Worm (Caenorhabditis elegans) whole organism, mixed stage, embryonic: ENCODE measurements around the gene C08B6.14.

Source experiments
- M03D4.4 ChIP-seq: sonication (generic microtip); optimal IDR thresholded peaks from 2 replicates; lab custom pipeline; 2017; ENCODE audit warnings: mild to moderate bottlenecking, missing genetic modification characterization, missing compliant biosample characterization
- bed-3 ChIP-seq: fragments of 200-800 bp; sonication (Bioruptor generic); optimal IDR thresholded peaks from 3 replicates; lab custom pipeline; 2018; ENCODE audit warnings: mild to moderate bottlenecking, missing genetic modification characterization, moderate library complexity, missing compliant biosample characterization
- blmp-1 ChIP-seq: fragments of 150-350 bp; optimal IDR thresholded peaks from 2 replicates; lab custom pipeline; 2014; ENCODE audit warnings: missing biosample characterization, missing genetic modification characterization
- ceh-43 ChIP-seq: fragments of 200-800 bp; sonication (Bioruptor generic); optimal IDR thresholded peaks from 2 replicates; lab custom pipeline; 2018; ENCODE audit warnings: mild to moderate bottlenecking, missing genetic modification characterization, moderate library complexity, missing compliant biosample characterization
- ceh-83 ChIP-seq: fragments of 200-800 bp; sonication (Bioruptor generic); optimal IDR thresholded peaks from 2 replicates; lab custom pipeline; 2018; ENCODE audit warnings: mild to moderate bottlenecking, missing genetic modification characterization, missing compliant biosample characterization
- ces-1 ChIP-seq: fragments of 150-350 bp; optimal IDR thresholded peaks from 2 replicates; lab custom pipeline; 2014; ENCODE audit warnings: missing biosample characterization, missing genetic modification reagents, missing genetic modification characterization
- cnd-1 ChIP-seq: fragments of 200-800 bp; sonication (Bioruptor generic); optimal IDR thresholded peaks from 2 replicates; lab custom pipeline; 2018; ENCODE audit warnings: mild to moderate bottlenecking, missing genetic modification characterization, missing compliant biosample characterization
- drap-1 ChIP-seq: fragments of 200-800 bp; sonication (Bioruptor generic); optimal IDR thresholded peaks from 3 replicates; lab custom pipeline; 2018; ENCODE audit warnings: mild to moderate bottlenecking, missing genetic modification characterization, missing compliant biosample characterization
- elt-1 ChIP-seq: sonication (generic microtip); optimal IDR thresholded peaks from 2 replicates; lab custom pipeline; 2017; ENCODE audit warnings: missing genetic modification characterization, mild to moderate bottlenecking, missing compliant biosample characterization, antibody characterized with exemption, moderate library complexity, borderline replicate concordance; ENCODE audit not compliant: insufficient read depth
- elt-3 ChIP-seq: fragments of 150-350 bp; optimal IDR thresholded peaks from 2 replicates; lab custom pipeline; 2014; ENCODE audit warnings: missing biosample characterization, missing genetic modification characterization
- flh-1 ChIP-seq: fragments of 200-800 bp; sonication (Bioruptor generic); optimal IDR thresholded peaks from 2 replicates; lab custom pipeline; 2018; ENCODE audit warnings: mild to moderate bottlenecking, missing genetic modification characterization, moderate library complexity, missing compliant biosample characterization
- ham-2 ChIP-seq: fragments of 200-800 bp; sonication (Bioruptor generic); optimal IDR thresholded peaks from 2 replicates; lab custom pipeline; 2018; ENCODE audit warnings: mild to moderate bottlenecking, missing genetic modification characterization, missing compliant biosample characterization
- lin-32 ChIP-seq: fragments of 200-800 bp; sonication (Bioruptor generic); optimal IDR thresholded peaks from 2 replicates; lab custom pipeline; 2018; ENCODE audit warnings: mild to moderate bottlenecking, missing genetic modification characterization, missing compliant biosample characterization
- lsy-2 ChIP-seq: fragments of 150-350 bp; optimal IDR thresholded peaks from 2 replicates; lab custom pipeline; 2014; ENCODE audit warnings: missing biosample characterization, missing genetic modification characterization
- mab-5 ChIP-seq: fragments of 150-350 bp; optimal IDR thresholded peaks from 2 replicates; lab custom pipeline; 2014; ENCODE audit warnings: missing biosample characterization, missing genetic modification characterization
- mep-1 ChIP-seq: fragments of 150-350 bp; optimal IDR thresholded peaks from 2 replicates; lab custom pipeline; 2017; ENCODE audit warnings: missing biosample characterization, missing genetic modification reagents, missing genetic modification characterization, inconsistent platforms
- mls-2 ChIP-seq: sonication (generic microtip); optimal IDR thresholded peaks from 2 replicates; lab custom pipeline; 2016; ENCODE audit warnings: mild to moderate bottlenecking, missing genetic modification characterization, moderate library complexity, missing compliant biosample characterization
- nhr-12 ChIP-seq: fragments of 150-350 bp; optimal IDR thresholded peaks from 2 replicates; lab custom pipeline; 2014; ENCODE audit warnings: missing biosample characterization, missing genetic modification characterization
- nhr-2 ChIP-seq: fragments of 150-350 bp; optimal IDR thresholded peaks from 2 replicates; lab custom pipeline; 2014; ENCODE audit warnings: missing biosample characterization, missing genetic modification characterization
- nhr-237 ChIP-seq: fragments of 150-350 bp; optimal IDR thresholded peaks from 2 replicates; lab custom pipeline; 2014; ENCODE audit warnings: missing biosample characterization, missing genetic modification characterization
- nhr-76 ChIP-seq: sonication (generic microtip); optimal IDR thresholded peaks from 2 replicates; lab custom pipeline; 2017; ENCODE audit warnings: missing biosample characterization, missing genetic modification characterization
- pha-4 ChIP-seq: fragments of 150-350 bp; optimal IDR thresholded peaks from 2 replicates; lab custom pipeline; 2018; ENCODE audit warnings: missing biosample characterization, missing genetic modification reagents, missing genetic modification characterization
- sem-2 ChIP-seq: fragments of 200-800 bp; sonication (Bioruptor generic); optimal IDR thresholded peaks from 2 replicates; lab custom pipeline; 2018; ENCODE audit warnings: mild to moderate bottlenecking, missing genetic modification characterization, missing compliant biosample characterization
- snpc-4 ChIP-seq: fragments of 150-350 bp; optimal IDR thresholded peaks from 2 replicates; lab custom pipeline; 2014; ENCODE audit warnings: missing biosample characterization, missing genetic modification characterization
- sptf-1 ChIP-seq: sonication (generic microtip); optimal IDR thresholded peaks from 2 replicates; lab custom pipeline; 2017; ENCODE audit warnings: mild to moderate bottlenecking, missing genetic modification characterization, moderate library complexity, missing compliant biosample characterization
- tbx-8 ChIP-seq: fragments of 200-800 bp; sonication (Bioruptor generic); optimal IDR thresholded peaks from 2 replicates; lab custom pipeline; 2018; ENCODE audit warnings: mild to moderate bottlenecking, missing genetic modification characterization, moderate library complexity, missing compliant biosample characterization
- unc-120 ChIP-seq: sonication (generic microtip); optimal IDR thresholded peaks from 2 replicates; lab custom pipeline; 2017; ENCODE audit warnings: missing genetic modification characterization, missing compliant biosample characterization; ENCODE audit not compliant: poor library complexity, severe bottlenecking
- unc-39 ChIP-seq: fragments of 150-350 bp; optimal IDR thresholded peaks from 2 replicates; lab custom pipeline; 2014; ENCODE audit warnings: missing biosample characterization, missing genetic modification characterization
- unc-62 ChIP-seq: fragments of 150-350 bp; optimal IDR thresholded peaks from 2 replicates; lab custom pipeline; 2014; ENCODE audit warnings: missing biosample characterization, missing genetic modification reagents, missing genetic modification characterization
- zip-8 ChIP-seq: fragments of 150-350 bp; optimal IDR thresholded peaks from 2 replicates; lab custom pipeline; 2014; ENCODE audit warnings: missing biosample characterization, missing genetic modification characterization
- ztf-11 ChIP-seq: fragments of 150-350 bp; optimal IDR thresholded peaks from 2 replicates; lab custom pipeline; 2014; ENCODE audit warnings: missing biosample characterization, missing genetic modification characterization

Gene C08B6.14

DNA sequence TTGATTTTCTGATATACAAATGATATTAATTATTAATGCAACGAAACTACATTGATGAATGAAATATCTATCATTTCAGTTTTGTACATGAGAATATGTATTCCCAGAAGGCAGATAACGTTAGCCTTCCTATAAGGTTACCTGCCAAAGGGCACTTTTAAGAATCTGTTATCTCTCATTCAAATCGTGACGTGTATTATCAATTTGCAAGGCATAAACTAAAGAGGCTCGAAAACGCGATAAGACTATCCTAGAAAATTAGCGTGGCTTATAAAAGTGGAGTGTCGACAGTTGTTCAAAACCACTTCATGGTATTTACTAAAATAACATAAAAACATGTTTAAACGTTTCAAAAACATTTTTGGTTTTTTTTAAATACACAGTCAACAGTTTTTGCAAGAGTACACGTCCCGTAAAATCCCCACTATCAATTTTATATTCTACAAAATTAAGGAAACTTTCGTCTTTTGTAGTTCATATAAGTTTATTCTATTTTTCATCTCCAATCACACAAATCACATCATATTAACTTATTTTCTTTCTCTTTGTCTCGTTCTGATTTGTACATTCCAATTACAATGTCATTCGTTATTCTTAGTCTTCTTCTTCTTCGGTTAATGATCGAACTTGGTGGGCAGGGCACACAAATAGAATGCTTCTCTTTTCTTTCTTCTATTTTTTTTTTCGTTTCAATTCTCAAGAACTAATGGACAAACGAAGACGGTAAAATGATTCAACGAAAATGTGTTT, 23.2 kb upstream of the C08B6.14 start, which contains the start of gene C08B6.10:
Gene C08B6.10 (plus strand): TSS at position 700 of the 750 bp plus-strand sequence.
- TF ChIP-seq sem-2 (GFP tag; lab: Kevin White, UChicago), result no peak
- TF ChIP-seq bed-3, result no peak
- no peak for TF ChIP-seq nhr-76 (tag; lab: Kevin White, UChicago)
- no peak for TF ChIP-seq nhr-237 (tag; lab: Kevin White, UChicago)
- no peak for TF ChIP-seq elt-3 (tag; lab: Kevin White, UChicago)
- TF ChIP-seq zip-8 (tag; lab: Kevin White, UChicago), result no peak
- no peak for TF ChIP-seq ceh-83
- TF ChIP-seq sptf-1 (tag; lab: Kevin White, UChicago), result no peak
- no peak for TF ChIP-seq blmp-1 (tag; lab: Kevin White, UChicago)
- TF ChIP-seq snpc-4 (tag; lab: Kevin White, UChicago), result no peak
- TF ChIP-seq tbx-8 (GFP tag; lab: Kevin White, UChicago), result no peak
- TF ChIP-seq drap-1 (GFP tag; lab: Kevin White, UChicago), result no peak
- TF ChIP-seq lsy-2, result no peak
- TF ChIP-seq ham-2 (GFP tag; lab: Kevin White, UChicago), result no peak
- no peak for TF ChIP-seq elt-1 (tag; lab: Kevin White, UChicago)
- TF ChIP-seq nhr-12 (tag; lab: Kevin White, UChicago), result no peak
- TF ChIP-seq lin-32, result no peak
- TF ChIP-seq nhr-2 (tag; lab: Kevin White, UChicago), result no peak

ce11 chrV:10123324-10123723, 21.5 kb upstream of the C08B6.14 start, which contains the start of gene C08B6.6:
Gene C08B6.6, plus strand, starts transcription at chrV:10123624.
- no peak for TF ChIP-seq sptf-1 (tag; lab: Kevin White, UChicago)
- TF ChIP-seq unc-120, result no peak
- no peak for TF ChIP-seq ceh-43 (GFP tag; lab: Kevin White, UChicago)
- TF ChIP-seq ham-2 (GFP tag; lab: Kevin White, UChicago), result no peak
- TF ChIP-seq flh-1 (GFP tag; lab: Kevin White, UChicago), result no peak
- no peak for TF ChIP-seq nhr-2 (tag; lab: Kevin White, UChicago)
- TF ChIP-seq pha-4 (tag; lab: Kevin White, UChicago), result no peak
- TF ChIP-seq zip-8 (tag; lab: Kevin White, UChicago), result no peak
- no peak for TF ChIP-seq cnd-1 (tag; lab: Kevin White, UChicago)
- no peak for TF ChIP-seq sem-2 (GFP tag; lab: Kevin White, UChicago)
- TF ChIP-seq M03D4.4 (tag; lab: Kevin White, UChicago), result no peak
- no peak for TF ChIP-seq ztf-11 (tag; lab: Kevin White, UChicago)
- TF ChIP-seq lin-32, result no peak
- no peak for TF ChIP-seq unc-62
- no peak for TF ChIP-seq ces-1
- no peak for TF ChIP-seq mab-5 (tag; lab: Kevin White, UChicago)
- no peak for TF ChIP-seq unc-39 (tag; lab: Kevin White, UChicago)
- no peak for TF ChIP-seq lsy-2
- TF ChIP-seq tbx-8 (GFP tag; lab: Kevin White, UChicago), result no peak
- TF ChIP-seq mls-2, result no peak
- TF ChIP-seq, all 35 proteins: peak for 0

- TF ChIP-seq ceh-43 (GFP tag; lab: Kevin White, UChicago) (no peak), tbx-8 (GFP tag; lab: Kevin White, UChicago) (no peak), blmp-1 (tag; lab: Kevin White, UChicago) (no peak), nhr-2 (tag; lab: Kevin White, UChicago) (no peak), mep-1 (tag; lab: Kevin White, UChicago) (no peak)
Observed at ce11 chrV:10122670-10123069, 20.9 kb upstream of the C08B6.14 start, which contains the start of gene srxa-19. Gene srxa-19, minus strand, starts transcription at chrV:10122770.

DNA sequence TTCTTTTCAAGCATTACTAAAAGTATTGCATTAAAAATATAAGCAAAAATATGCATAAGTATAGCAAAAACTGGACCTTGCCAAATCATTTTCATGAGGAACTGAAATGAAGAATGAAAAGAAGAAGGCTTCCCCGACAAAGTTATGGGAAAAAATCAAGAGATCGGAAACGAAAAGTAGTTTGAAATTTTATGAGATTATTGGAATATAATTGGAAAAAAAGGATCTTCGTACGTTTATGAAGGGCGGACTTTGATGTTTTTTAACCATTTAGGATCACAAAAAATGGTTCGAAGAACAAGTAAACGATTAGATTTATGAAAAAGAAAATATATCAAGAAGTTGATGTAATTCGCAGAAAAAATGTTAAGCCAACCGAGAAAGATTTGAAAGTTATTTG, 19.1 kb upstream of the C08B6.14 start, which contains the start of gene srxa-18:
Gene srxa-18 (minus strand): TSS at position 100 of the 400 bp plus-strand sequence.
- no peak for TF ChIP-seq zip-8 (tag; lab: Kevin White, UChicago)
- no peak for TF ChIP-seq nhr-2 (tag; lab: Kevin White, UChicago)
- TF ChIP-seq cnd-1 (tag; lab: Kevin White, UChicago), result no peak
- no peak for TF ChIP-seq drap-1 (GFP tag; lab: Kevin White, UChicago)
